Fruit fly (Drosophila melanogaster) whole organism, pupa: Measurements from ENCODE around the gene CG14232.

Experiments used
- CG12605 ChIP-seq: fragments of 200-800 bp; sonication (Bioruptor generic); IDR thresholded peaks from 2 replicates; pipeline ENCODE4 v1.3.6; 2022; ENCODE audit warnings: missing biosample characterization, missing genetic modification characterization
- D1 ChIP-seq: fragments of 200-800 bp; sonication (Bioruptor generic); optimal IDR thresholded peaks from 2 replicates; lab custom pipeline; 2018; ENCODE audit warnings: missing biosample characterization, mild to moderate bottlenecking, missing genetic modification characterization, moderate library complexity
- Pif1A ChIP-seq: fragments of 200-800 bp; sonication (Bioruptor generic); optimal IDR thresholded peaks from 3 replicates; lab custom pipeline; 2016; ENCODE audit warnings: missing biosample characterization, missing genetic modification characterization
- fd96Ca ChIP-seq: fragments of 200-800 bp; sonication (Bioruptor generic); IDR thresholded peaks from 3 replicates; pipeline ENCODE4 v1.3.6; 2022; ENCODE audit warnings: missing biosample characterization, missing genetic modification characterization
- gl ChIP-seq: fragments of 200-800 bp; sonication (Bioruptor generic); optimal IDR thresholded peaks from 2 replicates; lab custom pipeline; 2018; ENCODE audit warnings: missing biosample characterization, mild to moderate bottlenecking, missing genetic modification characterization

dm6 chrX:19697255-19697877, 6.7 kb downstream of the CG14232 start:
- TF ChIP-seq Pif1A (GFP tag; lab: Kevin White, UChicago) (no peak), fd96Ca (GFP tag; lab: Robert Waterston, UW) (0 out of 3 replicates have a peak, but pooled peaks have one; percentile 23), CG12605 (GFP tag; lab: Robert Waterston, UW) (no peak), gl (no peak), D1 (tag; lab: Kevin White, UChicago) (no peak)
